Worm (Caenorhabditis elegans) whole organism, L3 larva: ENCODE data around the gene C29E4.17.

ENCODE experiments used
- ZK546.5 ChIP-seq: sonication (generic microtip); optimal IDR thresholded peaks from 2 replicates; lab custom pipeline; 2017; ENCODE audit warnings: missing biosample characterization, missing genetic modification characterization
- ama-1 ChIP-seq: fragments of 150-350 bp; optimal IDR thresholded peaks from 2 replicates; lab custom pipeline; 2018
- ceh-16 ChIP-seq: sonication (generic microtip); optimal IDR thresholded peaks from 2 replicates; lab custom pipeline; 2017; ENCODE audit warnings: missing biosample characterization, missing genetic modification characterization
- ceh-28 ChIP-seq: fragments of 150-350 bp; optimal IDR thresholded peaks from 2 replicates; lab custom pipeline; 2014; ENCODE audit warnings: missing biosample characterization, missing genetic modification reagents, missing genetic modification characterization
- ceh-82 ChIP-seq: fragments of 150-350 bp; optimal IDR thresholded peaks from 2 replicates; lab custom pipeline; 2014; ENCODE audit warnings: missing biosample characterization, missing genetic modification characterization
- daf-12 ChIP-seq: fragments of 150-350 bp; optimal IDR thresholded peaks from 2 replicates; lab custom pipeline; 2014; ENCODE audit warnings: missing biosample characterization, missing genetic modification reagents, missing genetic modification characterization
- egl-27 ChIP-seq: sonication (generic microtip); optimal IDR thresholded peaks from 4 replicates; lab custom pipeline; 2017; ENCODE audit warnings: missing biosample characterization, missing genetic modification reagents, missing genetic modification characterization
- egl-5 ChIP-seq: fragments of 150-350 bp; optimal IDR thresholded peaks from 2 replicates; lab custom pipeline; 2017; ENCODE audit warnings: missing biosample characterization, missing genetic modification reagents, missing genetic modification characterization, inconsistent platforms
- elt-2 ChIP-seq: sonication (generic microtip); optimal IDR thresholded peaks from 2 replicates; lab custom pipeline; 2016; ENCODE audit warnings: missing genetic modification reagents, mild to moderate bottlenecking, missing genetic modification characterization, missing compliant biosample characterization
- eor-1 ChIP-seq, 2 experiments: fragments of 150-350 bp; optimal IDR thresholded peaks; 2 replicates each; lab custom pipeline; 2014 to 2018; ENCODE audit warnings: missing biosample characterization in 2 of 2, missing genetic modification characterization in 2 of 2
- fkh-2 ChIP-seq: fragments of 150-350 bp; optimal IDR thresholded peaks from 2 replicates; lab custom pipeline; 2014; ENCODE audit warnings: missing biosample characterization, missing genetic modification reagents, missing genetic modification characterization
- fos-1 ChIP-seq: fragments of 150-350 bp; optimal IDR thresholded peaks from 2 replicates; lab custom pipeline; 2014; ENCODE audit warnings: missing biosample characterization, missing genetic modification characterization
- jun-1 ChIP-seq: fragments of 150-350 bp; optimal IDR thresholded peaks from 2 replicates; lab custom pipeline; 2014; ENCODE audit warnings: missing biosample characterization, missing genetic modification reagents, missing genetic modification characterization
- lin-15B ChIP-seq: fragments of 150-350 bp; optimal IDR thresholded peaks from 2 replicates; lab custom pipeline; 2014; ENCODE audit warnings: missing biosample characterization, missing genetic modification characterization
- lin-39 ChIP-seq: fragments of 150-350 bp; optimal IDR thresholded peaks from 2 replicates; lab custom pipeline; 2018; ENCODE audit warnings: missing biosample characterization, missing genetic modification reagents, missing genetic modification characterization
- lsy-12 ChIP-seq: sonication (generic microtip); optimal IDR thresholded peaks from 2 replicates; lab custom pipeline; 2016; ENCODE audit warnings: mild to moderate bottlenecking, missing genetic modification characterization, missing compliant biosample characterization
- mdl-1 ChIP-seq: fragments of 150-350 bp; optimal IDR thresholded peaks from 2 replicates; lab custom pipeline; 2014; ENCODE audit warnings: missing biosample characterization, missing genetic modification characterization
- mml-1 ChIP-seq: fragments of 150-350 bp; sonication (generic microtip); optimal IDR thresholded peaks from 3 replicates; lab custom pipeline; 2014; ENCODE audit warnings: missing biosample characterization, missing genetic modification characterization
- nfya-1 ChIP-seq: sonication (generic microtip); optimal IDR thresholded peaks from 2 replicates; lab custom pipeline; 2017; ENCODE audit warnings: missing genetic modification characterization, mild to moderate bottlenecking, missing compliant biosample characterization, antibody characterized with exemption, moderate library complexity; ENCODE audit not compliant: insufficient read depth
- nhr-11 ChIP-seq: fragments of 150-350 bp; optimal IDR thresholded peaks from 2 replicates; lab custom pipeline; 2014; ENCODE audit warnings: missing biosample characterization, missing genetic modification characterization
- nhr-12 ChIP-seq: fragments of 150-350 bp; optimal IDR thresholded peaks from 2 replicates; lab custom pipeline; 2014; ENCODE audit warnings: missing biosample characterization, missing genetic modification characterization
- nhr-23 ChIP-seq: fragments of 150-350 bp; optimal IDR thresholded peaks from 2 replicates; lab custom pipeline; 2014; ENCODE audit warnings: missing biosample characterization, missing genetic modification reagents, missing genetic modification characterization
- nhr-237 ChIP-seq: fragments of 150-350 bp; optimal IDR thresholded peaks from 2 replicates; lab custom pipeline; 2014; ENCODE audit warnings: missing biosample characterization, missing genetic modification characterization
- nhr-25 ChIP-seq: sonication (generic microtip); optimal IDR thresholded peaks from 2 replicates; lab custom pipeline; 2017; ENCODE audit warnings: missing biosample characterization, missing genetic modification characterization
- nhr-28 ChIP-seq: fragments of 150-350 bp; optimal IDR thresholded peaks from 2 replicates; lab custom pipeline; 2014; ENCODE audit warnings: missing biosample characterization, missing genetic modification characterization
- nhr-43 ChIP-seq: sonication (generic microtip); optimal IDR thresholded peaks from 2 replicates; lab custom pipeline; 2016; ENCODE audit warnings: mild to moderate bottlenecking, missing genetic modification characterization, missing compliant biosample characterization; ENCODE audit not compliant: poor library complexity, severe bottlenecking
- nhr-67 ChIP-seq: fragments of 150-350 bp; optimal IDR thresholded peaks from 2 replicates; lab custom pipeline; 2014; ENCODE audit warnings: missing biosample characterization, missing genetic modification characterization
- pha-4 ChIP-seq: fragments of 150-350 bp; optimal IDR thresholded peaks from 2 replicates; lab custom pipeline; 2014; ENCODE audit warnings: missing biosample characterization, missing genetic modification reagents, missing genetic modification characterization
- pqm-1 ChIP-seq: fragments of 150-350 bp; optimal IDR thresholded peaks from 2 replicates; lab custom pipeline; 2017; ENCODE audit warnings: missing biosample characterization, missing genetic modification characterization, inconsistent platforms
- sea-2 ChIP-seq: fragments of 150-350 bp; sonication (generic microtip); optimal IDR thresholded peaks from 4 replicates; lab custom pipeline; 2014; ENCODE audit warnings: missing biosample characterization, missing genetic modification reagents, missing genetic modification characterization
- snpc-4 ChIP-seq: fragments of 150-350 bp; optimal IDR thresholded peaks from 2 replicates; lab custom pipeline; 2014; ENCODE audit warnings: missing biosample characterization, missing genetic modification characterization
- tbx-2 ChIP-seq: sonication (generic microtip); optimal IDR thresholded peaks from 2 replicates; lab custom pipeline; 2016; ENCODE audit warnings: mild to moderate bottlenecking, missing genetic modification characterization, missing compliant biosample characterization
- unc-62 ChIP-seq: fragments of 150-350 bp; sonication (generic microtip); optimal IDR thresholded peaks from 4 replicates; lab custom pipeline; 2014; ENCODE audit warnings: missing biosample characterization, missing genetic modification reagents, missing genetic modification characterization
- zag-1 ChIP-seq: fragments of 150-350 bp; optimal IDR thresholded peaks from 2 replicates; lab custom pipeline; 2014; ENCODE audit warnings: missing biosample characterization, missing genetic modification characterization
- ztf-4 ChIP-seq: fragments of 150-350 bp; optimal IDR thresholded peaks from 2 replicates; lab custom pipeline; 2014; ENCODE audit warnings: missing biosample characterization, missing genetic modification characterization

The C29E4.17 gene

DNA sequence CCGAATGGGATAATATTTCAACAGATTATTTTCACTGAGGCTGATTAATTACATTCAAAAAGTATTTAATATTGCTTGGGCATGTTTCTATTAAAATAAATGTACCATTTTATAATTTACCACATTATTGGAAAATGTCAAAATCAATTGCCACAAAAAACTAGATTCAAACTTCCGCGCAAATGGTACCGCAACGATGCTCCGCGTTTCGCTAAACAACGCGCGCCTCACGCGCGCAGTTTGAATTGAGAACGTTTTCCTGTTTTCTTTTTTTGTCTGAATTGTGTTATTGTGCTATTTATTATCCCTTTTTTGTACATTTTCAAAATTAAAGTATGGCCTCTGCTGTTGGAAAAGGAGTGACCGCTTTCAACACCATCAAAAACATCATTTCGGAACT, 18.5 kb downstream of the C29E4.17 start, which contains the start of gene C29E4.12 (continued):
- TF ChIP-seq nhr-28 (tag; lab: Kevin White, UChicago) (no peak), egl-5 (tag; lab: Kevin White, UChicago) (peak; percentile 38), daf-12 (tag; lab: Kevin White, UChicago) (no peak), mdl-1 (tag; lab: Kevin White, UChicago) (no peak), snpc-4 (tag; lab: Kevin White, UChicago) (no peak), ama-1 (lab: Kevin White, UChicago) (no peak), ZK546.5 (tag; lab: Kevin White, UChicago) (no peak), mml-1 (tag; lab: Kevin White, UChicago) (no peak), nhr-67 (tag; lab: Kevin White, UChicago) (no peak), pqm-1 (tag; lab: Kevin White, UChicago) (peak; percentile 11), eor-1 (tag; optimal IDR thresholded peaks at IDR 0.05; lab: Kevin White, UChicago) (no peak), nhr-237 (tag; lab: Kevin White, UChicago) (no peak), ceh-82 (tag; lab: Kevin White, UChicago) (no peak), nhr-25 (tag; lab: Kevin White, UChicago) (peak; percentile 69), ceh-28 (tag; lab: Kevin White, UChicago) (peak; percentile 15), jun-1 (tag; lab: Kevin White, UChicago) (no peak), unc-62 (GFP tag; lab: Kevin White, UChicago) (no peak), lsy-12 (tag; lab: Kevin White, UChicago) (no peak), fos-1 (tag; lab: Kevin White, UChicago) (no peak)

DNA sequence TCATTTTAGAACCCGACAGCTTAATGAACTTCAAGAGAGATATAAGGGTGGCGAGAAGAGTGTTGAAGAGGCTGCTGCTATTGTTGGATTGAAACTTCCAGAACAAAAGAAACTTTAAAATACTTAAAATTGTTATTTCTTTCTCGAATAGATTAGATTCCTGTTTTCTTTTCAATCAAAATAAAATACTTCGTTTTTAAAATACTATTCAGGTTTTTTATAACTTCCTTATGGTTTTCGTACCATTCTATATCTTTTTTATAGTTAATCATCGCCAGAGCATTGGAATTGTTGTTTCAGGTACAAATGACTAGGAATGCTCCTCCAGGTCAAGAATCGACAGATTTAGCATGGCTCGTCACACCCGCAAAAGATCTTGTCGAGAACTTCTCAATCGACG, 19.1 kb downstream of the C29E4.17 start, which contains the start of gene kle-2:
kle-2 (plus strand) TSS at position 301 of the 400 bp plus-strand sequence.
- TF ChIP-seq lin-15B (tag; lab: Kevin White, UChicago) (no peak), nhr-67 (tag; lab: Kevin White, UChicago) (no peak), pha-4 (no peak), daf-12 (tag; lab: Kevin White, UChicago) (no peak), nhr-237 (tag; lab: Kevin White, UChicago) (no peak), ztf-4 (tag; lab: Kevin White, UChicago) (no peak), nhr-28 (tag; lab: Kevin White, UChicago) (no peak)
- TF ChIP-seq, all 47 proteins: peak for 0

DNA sequence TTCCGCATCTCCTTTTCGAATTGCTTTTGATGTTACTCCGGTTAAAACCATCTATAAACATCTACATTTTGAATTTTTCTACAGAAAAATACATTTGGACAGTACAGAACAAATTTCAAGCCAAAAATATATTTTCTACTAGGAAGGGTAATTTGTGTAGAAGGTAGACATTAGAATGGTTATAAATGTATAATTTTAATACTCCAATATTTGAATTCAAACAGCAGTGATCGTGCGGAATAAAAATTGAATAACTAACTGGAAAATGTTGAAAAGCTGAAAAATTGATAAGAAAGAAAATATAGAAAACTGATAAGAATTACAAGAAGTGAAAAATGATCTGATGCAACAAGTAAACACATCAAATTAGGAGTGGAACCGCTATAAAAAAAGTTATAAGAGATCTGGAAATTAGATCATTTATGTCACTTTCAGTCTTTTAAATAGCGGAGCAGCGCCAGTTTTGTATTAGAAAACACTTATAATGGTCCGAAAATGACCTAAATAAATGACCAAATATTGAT, 24.7 kb downstream of the C29E4.17 start, which contains the start of gene gsto-1:
gsto-1 (minus strand) TSS at position 51 of the 524 bp plus-strand sequence.
- TF ChIP-seq lin-39: no peak
- no peak for TF ChIP-seq egl-27 (tag; lab: Kevin White, UChicago)
- no peak for TF ChIP-seq lsy-12 (tag; lab: Kevin White, UChicago)
- peak; percentile 13 for TF ChIP-seq pha-4
- peak; percentile 74 for TF ChIP-seq elt-2 (tag; lab: Kevin White, UChicago)
- no peak for TF ChIP-seq ceh-16
- TF ChIP-seq ZK546.5 (tag; lab: Kevin White, UChicago): no peak
- no peak for TF ChIP-seq lin-15B (tag; lab: Kevin White, UChicago)
- no peak for TF ChIP-seq mml-1 (tag; lab: Kevin White, UChicago)
- no peak for TF ChIP-seq egl-5 (tag; lab: Kevin White, UChicago)

DNA sequence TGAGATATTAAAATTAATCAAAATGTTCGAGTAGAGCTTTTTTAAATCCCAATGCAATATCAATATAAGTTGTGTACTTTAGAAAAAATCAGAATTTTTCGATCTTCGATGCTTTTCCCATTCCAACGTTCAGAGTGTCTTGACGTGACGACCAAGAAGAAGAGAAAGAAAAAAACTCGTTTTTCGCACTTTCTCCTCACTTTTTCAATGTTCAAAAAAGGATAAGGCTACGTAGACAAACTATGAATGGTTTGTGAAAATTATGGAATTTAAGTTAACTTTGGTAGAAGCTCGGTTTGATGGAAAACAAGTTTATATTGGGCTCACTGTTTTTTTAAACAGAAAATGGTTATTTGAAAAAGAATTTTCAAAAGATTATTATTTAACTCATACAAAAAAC, 25.4 kb downstream of the C29E4.17 start:
- TF ChIP-seq fos-1 (tag; lab: Kevin White, UChicago): no peak
- TF ChIP-seq ztf-4 (tag; lab: Kevin White, UChicago): no peak
- TF ChIP-seq nhr-23 (tag; lab: Kevin White, UChicago): no peak
- TF ChIP-seq nfya-1 (tag; lab: Kevin White, UChicago): no peak
- no peak for TF ChIP-seq tbx-2
- TF ChIP-seq zag-1 (tag; lab: Kevin White, UChicago): no peak
- TF ChIP-seq ceh-16: no peak
- no peak for TF ChIP-seq nhr-67 (tag; lab: Kevin White, UChicago)
- no peak for TF ChIP-seq nhr-43 (tag; lab: Kevin White, UChicago)
- TF ChIP-seq nhr-12 (tag; lab: Kevin White, UChicago): no peak
- no peak for TF ChIP-seq elt-2 (tag; lab: Kevin White, UChicago)
- TF ChIP-seq sea-2: no peak
- no peak for TF ChIP-seq egl-5 (tag; lab: Kevin White, UChicago)
- TF ChIP-seq lin-39: no peak
- TF ChIP-seq nhr-11: no peak
- no peak for TF ChIP-seq jun-1 (tag; lab: Kevin White, UChicago)
- TF ChIP-seq fkh-2 (tag; lab: Kevin White, UChicago): no peak
